4 worm cellular contexts compared by ENCODE assay signal in genomic region chrIII:670994-671393, ce11.
TF ChIP-seq lines count a peak whose summit lies in the region.

No protein-coding gene starts in this region.

TF ChIP-seq in whole organism, L1 larva, 84 proteins besides CTCF, POLR2A, EP300 and RAD21 (continued from another document and continues in another):
- TF ChIP-seq pag-3 (tag; optimal IDR thresholded peaks at IDR 0.05; lab: Kevin White, UChicago; ENCODE audit: borderline replicate concordance, insufficient read depth): no peak
- no peak for TF ChIP-seq C34B4.2 (tag; optimal IDR thresholded peaks at IDR 0.05; lab: Kevin White, UChicago)
- TF ChIP-seq pqm-1 (tag; optimal IDR thresholded peaks at IDR 0.05; lab: Kevin White, UChicago): no peak
- no peak for TF ChIP-seq ztf-4 (tag; optimal IDR thresholded peaks at IDR 0.05; lab: Kevin White, UChicago)
- no peak for TF ChIP-seq tlp-1 (tag; optimal IDR thresholded peaks at IDR 0.05; lab: Kevin White, UChicago)
- peak in 1 of 2 experiments; percentile 47 for TF ChIP-seq lin-35 (GFP tag; optimal IDR thresholded peaks at IDR 0.05; lab: Kevin White, UChicago)
- TF ChIP-seq dsc-1 (tag; optimal IDR thresholded peaks at IDR 0.05; lab: Kevin White, UChicago): peak; percentile 17
- no peak for TF ChIP-seq nhr-90 (tag; optimal IDR thresholded peaks at IDR 0.05; lab: Kevin White, UChicago; ENCODE audit: poor library complexity)
- TF ChIP-seq C16A3.4 (tag; optimal IDR thresholded peaks at IDR 0.05; lab: Kevin White, UChicago): no peak
- TF ChIP-seq lin-39 (tag; optimal IDR thresholded peaks at IDR 0.05; lab: Kevin White, UChicago): no peak
- no peak for TF ChIP-seq nhr-237 (tag; optimal IDR thresholded peaks at IDR 0.05; lab: Kevin White, UChicago)
- TF ChIP-seq nhr-76 (tag; optimal IDR thresholded peaks at IDR 0.05; lab: Kevin White, UChicago): no peak
- no peak for TF ChIP-seq snpc-4 (tag; optimal IDR thresholded peaks at IDR 0.05; lab: Kevin White, UChicago)
- no peak for TF ChIP-seq lin-15B (tag; optimal IDR thresholded peaks at IDR 0.05; lab: Kevin White, UChicago)
- no peak for TF ChIP-seq unc-98 (GFP tag; IDR thresholded peaks at IDR 0.05; lab: Robert Waterston, UW)
- TF ChIP-seq dpl-1 (GFP tag; optimal IDR thresholded peaks at IDR 0.05; lab: Kevin White, UChicago): peak in 1 of 3 experiments; percentile 19
- TF ChIP-seq zag-1 (tag; optimal IDR thresholded peaks at IDR 0.05; lab: Kevin White, UChicago): no peak
- TF ChIP-seq vab-15 (tag; optimal IDR thresholded peaks at IDR 0.05; lab: Kevin White, UChicago): no peak
- TF ChIP-seq mdl-1 (tag; optimal IDR thresholded peaks at IDR 0.05; lab: Kevin White, UChicago): peak in 1 of 2 experiments; percentile 2
- TF ChIP-seq ets-5 (GFP tag; IDR thresholded peaks at IDR 0.05; lab: Robert Waterston, UW): no peak
- peak; percentile 39 for TF ChIP-seq xbp-1 (tag; optimal IDR thresholded peaks at IDR 0.05; lab: Kevin White, UChicago)
- no peak for TF ChIP-seq ama-1 (optimal IDR thresholded peaks at IDR 0.05; lab: Kevin White, UChicago)
- peak; percentile 17 for TF ChIP-seq nhr-20 (tag; optimal IDR thresholded peaks at IDR 0.05; lab: Kevin White, UChicago)
- TF ChIP-seq fkh-10 (GFP tag; optimal IDR thresholded peaks at IDR 0.05; lab: Kevin White, UChicago): peak; percentile 81
- TF ChIP-seq elt-3 (tag; optimal IDR thresholded peaks at IDR 0.05; lab: Kevin White, UChicago): no peak
- no peak for TF ChIP-seq sox-4 (tag; optimal IDR thresholded peaks at IDR 0.05; lab: Kevin White, UChicago)
- no peak for TF ChIP-seq nhr-77 (tag; optimal IDR thresholded peaks at IDR 0.05; lab: Kevin White, UChicago)
- TF ChIP-seq hlh-4 (tag; optimal IDR thresholded peaks at IDR 0.05; lab: Kevin White, UChicago): no peak
- no peak for TF ChIP-seq unc-62 (GFP tag; optimal IDR thresholded peaks at IDR 0.05; lab: Kevin White, UChicago)
- TF ChIP-seq unc-130 (tag; optimal IDR thresholded peaks at IDR 0.05; lab: Kevin White, UChicago): no peak
- TF ChIP-seq hpl-2 (GFP tag; optimal IDR thresholded peaks at IDR 0.05; lab: Kevin White, UChicago): no peak
- no peak for TF ChIP-seq alr-1 (tag; optimal IDR thresholded peaks at IDR 0.05; lab: Kevin White, UChicago; ENCODE audit: borderline replicate concordance)
- TF ChIP-seq nhr-12 (tag; optimal IDR thresholded peaks at IDR 0.05; lab: Kevin White, UChicago): no peak
- TF ChIP-seq elt-2 (tag; optimal IDR thresholded peaks at IDR 0.05; lab: Kevin White, UChicago): no peak

TF ChIP-seq in whole organism, L2 larva, 48 proteins besides CTCF, POLR2A, EP300 and RAD21 (continued from another document):
- TF ChIP-seq aly-2 (tag; optimal IDR thresholded peaks at IDR 0.05; lab: Kevin White, UChicago): no peak
- no peak for TF ChIP-seq peb-1 (tag; optimal IDR thresholded peaks at IDR 0.05; lab: Kevin White, UChicago)
- TF ChIP-seq fos-1 (tag; optimal IDR thresholded peaks at IDR 0.05; lab: Kevin White, UChicago): peak; percentile 25
- no peak for TF ChIP-seq nhr-21 (tag; optimal IDR thresholded peaks at IDR 0.05; lab: Kevin White, UChicago)
- no peak for TF ChIP-seq nhr-10 (tag; optimal IDR thresholded peaks at IDR 0.05; lab: Kevin White, UChicago)
- TF ChIP-seq Y55F3AM.14 (GFP tag; optimal IDR thresholded peaks at IDR 0.05; lab: Kevin White, UChicago): peak; percentile 34
- no peak for TF ChIP-seq ama-1 (optimal IDR thresholded peaks at IDR 0.05; lab: Kevin White, UChicago)
- peak; percentile 58 for TF ChIP-seq egl-27 (tag; optimal IDR thresholded peaks at IDR 0.05; lab: Kevin White, UChicago)
- TF ChIP-seq lsy-2 (tag; optimal IDR thresholded peaks at IDR 0.05; lab: Kevin White, UChicago): peak; percentile 45 to 68
- peak; percentile 83 for TF ChIP-seq zag-1 (tag; optimal IDR thresholded peaks at IDR 0.05; lab: Kevin White, UChicago)
- TF ChIP-seq lin-11 (tag; optimal IDR thresholded peaks at IDR 0.05; lab: Kevin White, UChicago): peak; percentile 87
- no peak for TF ChIP-seq nhr-11 (tag; optimal IDR thresholded peaks at IDR 0.05; lab: Kevin White, UChicago)
- TF ChIP-seq ceh-16 (tag; optimal IDR thresholded peaks at IDR 0.05; lab: Kevin White, UChicago): no peak
- peak; percentile 9 for TF ChIP-seq nhr-6 (tag; optimal IDR thresholded peaks at IDR 0.05; lab: Kevin White, UChicago)
- peak; percentile 63 for TF ChIP-seq crh-2 (tag; optimal IDR thresholded peaks at IDR 0.05; lab: Kevin White, UChicago)
- peak; percentile 22 for TF ChIP-seq lin-13 (GFP tag; optimal IDR thresholded peaks at IDR 0.05; lab: Kevin White, UChicago)
- peak; percentile 44 for TF ChIP-seq nhr-129 (tag; optimal IDR thresholded peaks at IDR 0.05; lab: Kevin White, UChicago)
- peak; percentile 14 for TF ChIP-seq mab-5 (tag; optimal IDR thresholded peaks at IDR 0.05; lab: Kevin White, UChicago)

TF ChIP-seq in whole organism, L3 larva, 47 proteins besides CTCF, POLR2A, EP300 and RAD21 (continued from another document):
- TF ChIP-seq pha-4 (tag; optimal IDR thresholded peaks at IDR 0.05; lab: Kevin White, UChicago) (no peak), aly-2 (tag; optimal IDR thresholded peaks at IDR 0.05; lab: Kevin White, UChicago) (no peak), egl-5 (tag; optimal IDR thresholded peaks at IDR 0.05; lab: Kevin White, UChicago) (no peak), nhr-77 (tag; optimal IDR thresholded peaks at IDR 0.05; lab: Kevin White, UChicago) (no peak), ceh-82 (tag; optimal IDR thresholded peaks at IDR 0.05; lab: Kevin White, UChicago) (no peak), tbx-2 (tag; optimal IDR thresholded peaks at IDR 0.05; lab: Kevin White, UChicago) (peak; percentile 36), nhr-12 (tag; optimal IDR thresholded peaks at IDR 0.05; lab: Kevin White, UChicago) (no peak), R02D3.7 (tag; optimal IDR thresholded peaks at IDR 0.05; lab: Kevin White, UChicago) (no peak), ceh-28 (tag; optimal IDR thresholded peaks at IDR 0.05; lab: Kevin White, UChicago) (peak; percentile 24), pqm-1 (tag; optimal IDR thresholded peaks at IDR 0.05; lab: Kevin White, UChicago) (no peak), ztf-11 (tag; optimal IDR thresholded peaks at IDR 0.05; lab: Kevin White, UChicago) (no peak), lsy-12 (tag; optimal IDR thresholded peaks at IDR 0.05; lab: Kevin White, UChicago) (peak; percentile 29), lin-15B (tag; optimal IDR thresholded peaks at IDR 0.05; lab: Kevin White, UChicago) (peak; percentile 19), egl-27 (tag; optimal IDR thresholded peaks at IDR 0.05; lab: Kevin White, UChicago) (no peak), fkh-10 (GFP tag; optimal IDR thresholded peaks at IDR 0.05; lab: Kevin White, UChicago) (peak; percentile 89), nfya-1 (tag; optimal IDR thresholded peaks at IDR 0.05; lab: Kevin White, UChicago; ENCODE audit: insufficient read depth) (peak; percentile 85), ztf-4 (tag; optimal IDR thresholded peaks at IDR 0.05; lab: Kevin White, UChicago) (no peak), ceh-9 (tag; optimal IDR thresholded peaks at IDR 0.05; lab: Kevin White, UChicago) (no peak), nhr-76 (tag; optimal IDR thresholded peaks at IDR 0.05; lab: Kevin White, UChicago) (no peak), lin-39 (tag; optimal IDR thresholded peaks at IDR 0.05; lab: Kevin White, UChicago) (peak; percentile 91), ceh-16 (tag; optimal IDR thresholded peaks at IDR 0.05; lab: Kevin White, UChicago) (no peak), fkh-2 (tag; optimal IDR thresholded peaks at IDR 0.05; lab: Kevin White, UChicago) (no peak), nhr-43 (tag; optimal IDR thresholded peaks at IDR 0.05; lab: Kevin White, UChicago; ENCODE audit: poor library complexity, severe bottlenecking) (no peak), nhr-25 (tag; optimal IDR thresholded peaks at IDR 0.05; lab: Kevin White, UChicago) (no peak), skn-1 (tag; optimal IDR thresholded peaks at IDR 0.05; lab: Kevin White, UChicago) (no peak), jun-1 (tag; optimal IDR thresholded peaks at IDR 0.05; lab: Kevin White, UChicago) (no peak), unc-39 (tag; optimal IDR thresholded peaks at IDR 0.05; lab: Kevin White, UChicago) (no peak), nhr-237 (tag; optimal IDR thresholded peaks at IDR 0.05; lab: Kevin White, UChicago) (no peak), ama-1 (optimal IDR thresholded peaks at IDR 0.05; lab: Kevin White, UChicago) (no peak), nhr-23 (tag; optimal IDR thresholded peaks at IDR 0.05; lab: Kevin White, UChicago) (no peak)

TF ChIP-seq in whole organism, L4 larva, 104 proteins besides CTCF, POLR2A, EP300 and RAD21 (continued from another document):
- TF ChIP-seq hlh-11 (tag; optimal IDR thresholded peaks at IDR 0.05; lab: Kevin White, UChicago) (peak; percentile 30), hlh-30 (tag; optimal IDR thresholded peaks at IDR 0.05; lab: Kevin White, UChicago; ENCODE audit: insufficient read depth) (peak; percentile 73), aha-1 (tag; lab: Kevin White, UChicago) (no peak), nhr-42 (GFP tag; IDR thresholded peaks at IDR 0.05; lab: Robert Waterston, UW) (no peak), set-16 (GFP tag; IDR thresholded peaks at IDR 0.05; lab: Robert Waterston, UW) (peak; percentile 63), egl-43 (GFP tag; IDR thresholded peaks at IDR 0.05; lab: Robert Waterston, UW) (peak; percentile 60; the same call in 1 of the 2 replicates), ctbp-1 (GFP tag; IDR thresholded peaks at IDR 0.05; lab: Robert Waterston, UW) (peak; percentile 77), hmg-1.1 (GFP tag; IDR thresholded peaks at IDR 0.05; lab: Robert Waterston, UW) (peak; percentile 76), dmd-6 (GFP tag; IDR thresholded peaks at IDR 0.05; lab: Robert Waterston, UW) (peak; percentile 7; the same call in 1 of the 2 replicates), fkh-10 (GFP tag; optimal IDR thresholded peaks at IDR 0.05; lab: Kevin White, UChicago) (peak; percentile 77), sdz-12 (GFP tag; optimal IDR thresholded peaks at IDR 0.05; lab: Kevin White, UChicago) (no peak), rbr-2 (tag; optimal IDR thresholded peaks at IDR 0.05; lab: Kevin White, UChicago) (peak; percentile 76), F37D6.2 (tag; optimal IDR thresholded peaks at IDR 0.05; lab: Kevin White, UChicago) (peak; percentile 61)
